Worm (Caenorhabditis elegans) whole organism, L4 larva: ENCODE data around the gene srx-105.

Experiments used
- ZK546.5 ChIP-seq, 2 experiments: sonication (generic microtip); optimal IDR thresholded peaks; 2 replicates each; lab custom pipeline; 2017; ENCODE audit warnings: missing biosample characterization in 2 of 2, missing genetic modification characterization in 2 of 2
- ama-1 ChIP-seq: fragments of 150-350 bp; optimal IDR thresholded peaks from 2 replicates; lab custom pipeline; 2014; ENCODE audit warnings: inconsistent platforms, mixed read lengths
- ces-1 ChIP-seq: fragments of 150-350 bp; sonication (generic microtip); optimal IDR thresholded peaks from 4 replicates; lab custom pipeline; 2014; ENCODE audit warnings: missing biosample characterization, missing genetic modification reagents, missing genetic modification characterization
- egl-27 ChIP-seq: sonication (generic microtip); optimal IDR thresholded peaks from 3 replicates; lab custom pipeline; 2017; ENCODE audit warnings: missing biosample characterization, missing genetic modification reagents, missing genetic modification characterization
- gei-8 ChIP-seq: fragments of 200-800 bp; sonication (Bioruptor generic); optimal IDR thresholded peaks from 2 replicates; lab custom pipeline; 2018; ENCODE audit warnings: mild to moderate bottlenecking, missing genetic modification characterization, missing compliant biosample characterization
- jun-1 ChIP-seq: fragments of 150-350 bp; optimal IDR thresholded peaks from 2 replicates; lab custom pipeline; 2014; ENCODE audit warnings: missing biosample characterization, missing genetic modification reagents, missing genetic modification characterization
- mep-1 ChIP-seq: fragments of 150-350 bp; sonication (generic microtip); optimal IDR thresholded peaks from 3 replicates; lab custom pipeline; 2014; ENCODE audit warnings: missing biosample characterization, missing genetic modification characterization
- nhr-11 ChIP-seq: fragments of 150-350 bp; optimal IDR thresholded peaks from 2 replicates; lab custom pipeline; 2014; ENCODE audit warnings: missing biosample characterization, missing genetic modification characterization
- nhr-77 ChIP-seq: fragments of 150-350 bp; optimal IDR thresholded peaks from 2 replicates; lab custom pipeline; 2014; ENCODE audit warnings: missing biosample characterization, missing genetic modification characterization
- pha-4 ChIP-seq, 2 experiments: fragments of 150-350 bp in 1 of 2; fragments of 200-800 bp in 1 of 2; sonication (Bioruptor generic) in 1 of 2; IDR thresholded peaks in 1 of 2; optimal IDR thresholded peaks in 1 of 2; 2 replicates each; pipeline versions ENCODE4 v1.3.6 to Lab custom; 2014 to 2022; ENCODE audit warnings: missing genetic modification characterization in 2 of 2, missing genetic modification reagents in 2 of 2, missing biosample characterization in 1 of 2, missing compliant biosample characterization in 1 of 2
- php-3 ChIP-seq: fragments of 200-800 bp; sonication (Bioruptor generic); IDR thresholded peaks from 2 replicates; pipeline ENCODE4 v1.3.6; 2022; ENCODE audit warnings: missing genetic modification reagents, missing genetic modification characterization, missing compliant biosample characterization
- skn-1 ChIP-seq: fragments of 150-350 bp; optimal IDR thresholded peaks from 2 replicates; lab custom pipeline; 2014; ENCODE audit warnings: missing biosample characterization, missing genetic modification characterization
- unc-62 ChIP-seq, 3 experiments: fragments of 150-350 bp in 1 of 3; sonication (generic microtip); optimal IDR thresholded peaks in 2 of 3; peaks in 1 of 3; 1 replicate in 1 of 3; 2 replicates in 2 of 3; lab custom pipeline; 2014 to 2017; ENCODE audit warnings: missing biosample characterization in 3 of 3, missing genetic modification characterization in 3 of 3, missing genetic modification reagents in 3 of 3, missing genotype in 1 of 3
- zfp-3 ChIP-seq: fragments of 200-800 bp; sonication (Bioruptor generic); conservative IDR thresholded peaks from 2 replicates; pipeline ENCODE4 v1.3.6; 2022; ENCODE audit warnings: missing genetic modification reagents, missing genetic modification characterization, missing compliant biosample characterization

- TF ChIP-seq jun-1 (tag; lab: Kevin White, UChicago) (no peak), ama-1 (lab: Kevin White, UChicago) (no peak), skn-1 (tag; lab: Kevin White, UChicago) (no peak), ces-1 (GFP tag; lab: Kevin White, UChicago) (no peak), mep-1 (tag; lab: Kevin White, UChicago) (no peak), unc-62 (GFP tag; optimal IDR thresholded peaks at IDR 0.05 in 1 of 2; lab: Kevin White, UChicago) (no peak), unc-62 (tag; optimal IDR thresholded peaks at IDR 0.05; lab: Kevin White, UChicago) (no peak), pha-4 (GFP tag; IDR thresholded peaks at IDR 0.05; lab: Robert Waterston, UW) (no peak), pha-4 (tag; optimal IDR thresholded peaks at IDR 0.05; lab: Kevin White, UChicago) (no peak), nhr-77 (no peak), gei-8 (GFP tag; lab: Kevin White, UChicago) (no peak), nhr-11 (no peak), zfp-3 (GFP tag; lab: Robert Waterston, UW) (no peak), egl-27 (tag; lab: Kevin White, UChicago) (no peak), php-3 (GFP tag; lab: Robert Waterston, UW) (no peak), ZK546.5 (tag; optimal IDR thresholded peaks at IDR 0.05; lab: Kevin White, UChicago) (no peak)
Measured at ce11 chrII:3731723-3732122, 30.5 kb upstream of the srx-105 start, which contains the start of the genes sdz-12 and bath-31.
